Worm (Caenorhabditis elegans) whole organism, midembryonic: Measurements from ENCODE around the gene col-20.

Source experiments
- T22C8.4 ChIP-seq: fragments of 200-800 bp; sonication (Bioruptor generic); IDR thresholded peaks from 2 replicates; pipeline ENCODE4 v1.3.6; 2022; ENCODE audit warnings: missing genetic modification characterization, missing compliant biosample characterization
- flt-1 ChIP-seq: fragments of 200-800 bp; sonication (Bioruptor generic); IDR thresholded peaks from 2 replicates; pipeline ENCODE4 v1.3.6; 2022; ENCODE audit warnings: missing genetic modification characterization, missing compliant biosample characterization
- med-1 ChIP-seq: sonication (generic microtip); optimal IDR thresholded peaks from 2 replicates; lab custom pipeline; 2017; ENCODE audit warnings: missing genetic modification characterization, mild to moderate bottlenecking, missing compliant biosample characterization, antibody characterized with exemption, missing genetic modification reagents; ENCODE audit not compliant: insufficient read depth
- ref-1 ChIP-seq: fragments of 200-800 bp; sonication (Bioruptor generic); conservative IDR thresholded peaks from 2 replicates; pipeline ENCODE4 v1.3.6; 2022; ENCODE audit warnings: missing genetic modification reagents, missing genetic modification characterization, missing compliant biosample characterization

- no peak for TF ChIP-seq flt-1 (GFP tag; lab: Robert Waterston, UW)
- no peak for TF ChIP-seq ref-1 (GFP tag; lab: Robert Waterston, UW)
- TF ChIP-seq med-1: no peak
- TF ChIP-seq T22C8.4 (GFP tag; lab: Robert Waterston, UW): no peak
Measured at ce11 chrII:4908160-4908559, 37.6 kb upstream of the col-20 start.
